Fruit fly (Drosophila melanogaster): Measurements from ENCODE around the gene CG34174.

dm6 chr2L:2228179-2228849, 14.2 kb downstream of the CG34174 start:
- TF ChIP-seq ttk (optimal IDR thresholded peaks at IDR 0.05) (no peak), psq (optimal IDR thresholded peaks at IDR 0.05) (no peak), Myc (optimal IDR thresholded peaks at IDR 0.05) (no peak), h (optimal IDR thresholded peaks at IDR 0.05) (no peak)
